Fruit fly (Drosophila melanogaster) whole organism, embryonic: ENCODE measurements around the gene CG14196.

Experiments
- Atf3 ChIP-seq: fragments of 200-800 bp; sonication (Bioruptor generic); optimal IDR thresholded peaks from 3 replicates; lab custom pipeline; 2016; ENCODE audit warnings: missing biosample characterization, missing genetic modification characterization
- B-H2 ChIP-seq: fragments of 200-800 bp; sonication (Bioruptor generic); optimal IDR thresholded peaks from 2 replicates; lab custom pipeline; 2018; ENCODE audit warnings: missing biosample characterization, mild to moderate bottlenecking, missing genetic modification characterization
- Bdp1 ChIP-seq: fragments of 200-800 bp; sonication (Bioruptor generic); optimal IDR thresholded peaks from 3 replicates; lab custom pipeline; 2016; ENCODE audit warnings: missing biosample characterization, missing genetic modification characterization
- Bteb2 ChIP-seq: fragments of 200-800 bp; sonication (Bioruptor generic); optimal IDR thresholded peaks from 2 replicates; lab custom pipeline; 2016; ENCODE audit warnings: missing biosample characterization, missing genetic modification characterization
- CG10147 ChIP-seq: fragments of 200-800 bp; sonication (Bioruptor generic); optimal IDR thresholded peaks from 2 replicates; lab custom pipeline; 2019; ENCODE audit warnings: missing biosample characterization, mild to moderate bottlenecking, missing genetic modification characterization, moderate library complexity
- CG10366 ChIP-seq: fragments of 200-800 bp; sonication (Bioruptor generic); IDR thresholded peaks from 2 replicates; pipeline ENCODE4 v1.3.6; 2022; ENCODE audit warnings: missing biosample characterization, missing genetic modification characterization
- CG12659 ChIP-seq: fragments of 200-800 bp; sonication (Bioruptor generic); optimal IDR thresholded peaks from 3 replicates; lab custom pipeline; 2017; ENCODE audit warnings: mild to moderate bottlenecking, missing biosample characterization, missing genetic modification reagents, missing genetic modification characterization
- CG12744 ChIP-seq: fragments of 200-800 bp; sonication (Bioruptor generic); optimal IDR thresholded peaks from 2 replicates; lab custom pipeline; 2016; ENCODE audit warnings: missing biosample characterization, missing genetic modification characterization
- CG13894 ChIP-seq: fragments of 200-800 bp; sonication (Bioruptor generic); optimal IDR thresholded peaks from 3 replicates; lab custom pipeline; 2018; ENCODE audit warnings: missing biosample characterization, mild to moderate bottlenecking, missing genetic modification characterization, moderate library complexity
- CG16813 ChIP-seq: fragments of 200-800 bp; sonication (Bioruptor generic); IDR thresholded peaks from 3 replicates; pipeline ENCODE4 v1.3.6; 2022; ENCODE audit warnings: missing biosample characterization, missing genetic modification characterization; ENCODE audit not compliant: partially characterized antibody
- CG17568 ChIP-seq: fragments of 200-800 bp; sonication (Bioruptor generic); optimal IDR thresholded peaks from 2 replicates; lab custom pipeline; 2018; ENCODE audit warnings: missing biosample characterization, mild to moderate bottlenecking, missing genetic modification characterization, moderate library complexity
- CG2116 ChIP-seq: fragments of 200-800 bp; sonication (Bioruptor generic); optimal IDR thresholded peaks from 3 replicates; lab custom pipeline; 2018; ENCODE audit warnings: missing biosample characterization, mild to moderate bottlenecking, missing genetic modification characterization
- CG2129 ChIP-seq: fragments of 200-800 bp; sonication (Bioruptor generic); IDR thresholded peaks from 2 replicates; pipeline ENCODE4 v1.3.6; 2022; ENCODE audit warnings: missing biosample characterization, missing genetic modification characterization; ENCODE audit not compliant: partially characterized antibody
- CG30431 ChIP-seq: fragments of 200-800 bp; sonication (Bioruptor generic); optimal IDR thresholded peaks from 2 replicates; lab custom pipeline; 2017; ENCODE audit warnings: missing biosample characterization, missing genetic modification characterization
- CG3163 ChIP-seq: fragments of 200-800 bp; sonication (Bioruptor generic); optimal IDR thresholded peaks from 3 replicates; lab custom pipeline; 2016; ENCODE audit warnings: missing biosample characterization, missing genetic modification characterization
- CG4328 ChIP-seq: fragments of 200-800 bp; sonication (Bioruptor generic); optimal IDR thresholded peaks from 3 replicates; lab custom pipeline; 2017; ENCODE audit warnings: missing biosample characterization, missing genetic modification reagents, missing genetic modification characterization
- CG7786 ChIP-seq: fragments of 200-800 bp; sonication (Bioruptor generic); optimal IDR thresholded peaks from 2 replicates; lab custom pipeline; 2016; ENCODE audit warnings: missing biosample characterization, missing genetic modification characterization
- CG8281 ChIP-seq: fragments of 200-800 bp; sonication (Bioruptor generic); optimal IDR thresholded peaks from 2 replicates; lab custom pipeline; 2018; ENCODE audit warnings: missing biosample characterization, mild to moderate bottlenecking, missing genetic modification characterization, moderate library complexity
- CG8944 ChIP-seq: fragments of 200-800 bp; sonication (Bioruptor generic); optimal IDR thresholded peaks from 3 replicates; lab custom pipeline; 2016; ENCODE audit warnings: missing biosample characterization, missing genetic modification characterization
- CG9727 ChIP-seq: fragments of 200-800 bp; sonication (Bioruptor generic); optimal IDR thresholded peaks from 3 replicates; lab custom pipeline; 2017; ENCODE audit warnings: missing biosample characterization, mild to moderate bottlenecking, missing genetic modification characterization
- CG9932 ChIP-seq: fragments of 200-800 bp; sonication (Bioruptor generic); IDR thresholded peaks from 2 replicates; pipeline ENCODE4 v1.3.6; 2022; ENCODE audit warnings: missing biosample characterization, missing genetic modification characterization
- CTCF ChIP-seq: fragments of 200-800 bp; sonication (Bioruptor generic); optimal IDR thresholded peaks from 2 replicates; lab custom pipeline; 2017; ENCODE audit warnings: missing biosample characterization, mild to moderate bottlenecking, missing genetic modification characterization, moderate library complexity
- CrebB ChIP-seq: fragments of 200-800 bp; sonication (Bioruptor generic); optimal IDR thresholded peaks from 3 replicates; lab custom pipeline; 2018; ENCODE audit warnings: missing biosample characterization, mild to moderate bottlenecking, missing genetic modification characterization
- Hmr ChIP-seq: fragments of 200-800 bp; sonication (Bioruptor generic); optimal IDR thresholded peaks from 3 replicates; lab custom pipeline; 2017; ENCODE audit warnings: mild to moderate bottlenecking, missing biosample characterization, missing genetic modification reagents, missing genetic modification characterization
- Hsf ChIP-seq: fragments of 200-800 bp; sonication (Bioruptor generic); optimal IDR thresholded peaks from 3 replicates; lab custom pipeline; 2016; ENCODE audit warnings: missing biosample characterization, missing genetic modification characterization
- Meics ChIP-seq: fragments of 200-800 bp; sonication (Bioruptor generic); optimal IDR thresholded peaks from 2 replicates; lab custom pipeline; 2017; ENCODE audit warnings: missing biosample characterization, mild to moderate bottlenecking, missing genetic modification characterization
- NC2α ChIP-seq: fragments of 200-800 bp; sonication (Bioruptor generic); optimal IDR thresholded peaks from 2 replicates; lab custom pipeline; 2016; ENCODE audit warnings: missing biosample characterization, missing genetic modification characterization
- Nf-YB ChIP-seq: fragments of 200-800 bp; sonication (Bioruptor generic); optimal IDR thresholded peaks from 3 replicates; lab custom pipeline; 2019; ENCODE audit warnings: missing biosample characterization, mild to moderate bottlenecking, missing genetic modification characterization, moderate library complexity
- Spps ChIP-seq: fragments of 200-800 bp; sonication (Bioruptor generic); optimal IDR thresholded peaks from 2 replicates; lab custom pipeline; 2018; ENCODE audit warnings: missing biosample characterization, mild to moderate bottlenecking, missing genetic modification characterization
- Sry-β ChIP-seq: fragments of 200-800 bp; sonication (Bioruptor generic); optimal IDR thresholded peaks from 2 replicates; lab custom pipeline; 2018; ENCODE audit warnings: missing biosample characterization, mild to moderate bottlenecking, missing genetic modification characterization, moderate library complexity
- YL-1 ChIP-seq: fragments of 200-800 bp; sonication (Bioruptor generic); optimal IDR thresholded peaks from 3 replicates; lab custom pipeline; 2017; ENCODE audit warnings: missing biosample characterization, mild to moderate bottlenecking, missing genetic modification characterization
- ato ChIP-seq: fragments of 200-800 bp; sonication (Bioruptor generic); IDR thresholded peaks from 2 replicates; pipeline ENCODE4 v1.3.6; 2022; ENCODE audit warnings: missing biosample characterization, missing genetic modification characterization; ENCODE audit not compliant: partially characterized antibody
- chn ChIP-seq: fragments of 200-800 bp; sonication (Bioruptor generic); optimal IDR thresholded peaks from 2 replicates; lab custom pipeline; 2016; ENCODE audit warnings: missing biosample characterization, missing genetic modification characterization
- crp ChIP-seq, 2 experiments: fragments of 200-800 bp; sonication (Bioruptor generic); optimal IDR thresholded peaks; 2 replicates in 1 of 2; 3 replicates in 1 of 2; lab custom pipeline; 2017; ENCODE audit warnings: missing biosample characterization in 2 of 2, missing genetic modification characterization in 2 of 2, mild to moderate bottlenecking in 1 of 2, moderate library complexity in 1 of 2
- eve ChIP-seq, 2 experiments: fragments of >200 bp; optimal IDR thresholded peaks; 2 replicates each; lab custom pipeline; 2017; ENCODE audit warnings: missing biosample characterization in 2 of 2, missing genetic modification characterization in 2 of 2
- ftz-f1 ChIP-seq: fragments of 200-800 bp; sonication (Bioruptor generic); optimal IDR thresholded peaks from 2 replicates; lab custom pipeline; 2016; ENCODE audit warnings: missing biosample characterization, missing genetic modification characterization
- gce ChIP-seq: fragments of 200-800 bp; sonication (Bioruptor generic); IDR thresholded peaks from 3 replicates; pipeline ENCODE4 v1.3.6; 2022; ENCODE audit warnings: missing biosample characterization, missing genetic modification characterization
- gcm2 ChIP-seq: fragments of 200-800 bp; sonication (Bioruptor generic); optimal IDR thresholded peaks from 2 replicates; lab custom pipeline; 2016; ENCODE audit warnings: missing biosample characterization, missing genetic modification characterization
- mam ChIP-seq: fragments of 200-800 bp; sonication (Bioruptor generic); optimal IDR thresholded peaks from 3 replicates; lab custom pipeline; 2016; ENCODE audit warnings: missing biosample characterization, missing genetic modification characterization
- nau ChIP-seq: fragments of 200-800 bp; sonication (Bioruptor generic); optimal IDR thresholded peaks from 3 replicates; lab custom pipeline; 2017; ENCODE audit warnings: missing biosample characterization, mild to moderate bottlenecking, missing genetic modification characterization, missing genetic modification reagents
- nom ChIP-seq: fragments of 200-800 bp; sonication (Bioruptor generic); optimal IDR thresholded peaks from 2 replicates; lab custom pipeline; 2017; ENCODE audit warnings: missing biosample characterization, missing genetic modification characterization, mild to moderate bottlenecking, moderate library complexity, missing genetic modification reagents
- pan ChIP-seq, 4 experiments: fragments of >200 bp in 3 of 4; fragments of 200-800 bp in 1 of 4; sonication (Bioruptor generic) in 1 of 4; optimal IDR thresholded peaks in 3 of 4; IDR thresholded peaks in 1 of 4; 2 replicates each; pipeline versions ENCODE4 v1.3.6 to Lab custom; 2017 to 2022; ENCODE audit warnings: missing biosample characterization in 2 of 4, missing genetic modification characterization in 2 of 4, mixed read lengths in 1 of 4
- ro ChIP-seq: fragments of 200-800 bp; sonication (Bioruptor generic); IDR thresholded peaks from 2 replicates; pipeline ENCODE4 v1.3.6; 2022; ENCODE audit warnings: missing biosample characterization, missing genetic modification characterization
- run ChIP-seq: fragments of 200-800 bp; sonication (Bioruptor generic); optimal IDR thresholded peaks from 3 replicates; lab custom pipeline; 2018; ENCODE audit warnings: missing biosample characterization, mild to moderate bottlenecking, missing genetic modification characterization
- slou ChIP-seq: fragments of 200-800 bp; sonication (Bioruptor generic); optimal IDR thresholded peaks from 3 replicates; lab custom pipeline; 2016; ENCODE audit warnings: missing biosample characterization, missing genetic modification characterization
- sr ChIP-seq: fragments of 200-800 bp; sonication (Bioruptor generic); IDR thresholded peaks from 3 replicates; pipeline ENCODE4 v1.3.6; 2022; ENCODE audit warnings: missing biosample characterization, missing genetic modification characterization
- stc ChIP-seq: fragments of 200-800 bp; sonication (Bioruptor generic); IDR thresholded peaks from 2 replicates; pipeline ENCODE4 v1.3.6; 2022; ENCODE audit warnings: missing biosample characterization, missing genetic modification characterization
- tll ChIP-seq, 2 experiments: fragments of 200-800 bp in 1 of 2; fragments of >200 bp in 1 of 2; sonication (Bioruptor generic) in 1 of 2; optimal IDR thresholded peaks; 2 replicates each; lab custom pipeline; 2017 to 2019; ENCODE audit warnings: missing biosample characterization in 2 of 2, missing genetic modification characterization in 2 of 2, mild to moderate bottlenecking in 1 of 2, moderate library complexity in 1 of 2
- unpg ChIP-seq: fragments of 200-800 bp; sonication (Bioruptor generic); optimal IDR thresholded peaks from 3 replicates; lab custom pipeline; 2018; ENCODE audit warnings: missing biosample characterization, mild to moderate bottlenecking, missing genetic modification characterization, moderate library complexity

CG14196 gene

dm6 chrX:19289318-19289970, 47.8 kb upstream of the CG14196 start (continued):
- peak; percentile 79 for TF ChIP-seq NC2α (GFP tag; lab: Kevin White, UChicago)
- TF ChIP-seq CG8281 (tag; lab: Kevin White, UChicago) = peak; percentile 74
- peak; percentile 71 for TF ChIP-seq Bdp1 (GFP tag; lab: Kevin White, UChicago)
- peak; percentile 31 for TF ChIP-seq CG13894 (tag; lab: Kevin White, UChicago)
- TF ChIP-seq gcm2 = peak; percentile 88
- TF ChIP-seq CG2129 = no peak
- peak; percentile 69 for TF ChIP-seq CG9727 (GFP tag; lab: Kevin White, UChicago)
- TF ChIP-seq ato (GFP tag; lab: Robert Waterston, UW) = no peak
- TF ChIP-seq CG16813 (GFP tag; lab: Robert Waterston, UW) = no peak
- peak; percentile 88 for TF ChIP-seq sr (GFP tag; lab: Robert Waterston, UW)
- TF ChIP-seq CG9932 = peak; percentile 61
- no peak for TF ChIP-seq pan (optimal IDR thresholded peaks at IDR 0.05; lab: Kevin White, UChicago)
- TF ChIP-seq pan (GFP tag; optimal IDR thresholded peaks at IDR 0.05 in 1 of 2, IDR thresholded peaks at IDR 0.05 in 1 of 2) = peak in 1 of 2 experiments; percentile 95
- peak; percentile 68 for TF ChIP-seq Spps (tag; lab: Kevin White, UChicago)
- TF ChIP-seq mam = peak; percentile 82
- peak; percentile 93 for TF ChIP-seq CG10366 (GFP tag; lab: Robert Waterston, UW)
- peak; percentile 19 for TF ChIP-seq YL-1
- TF ChIP-seq slou (GFP tag; lab: Kevin White, UChicago) = peak; percentile 70
- TF ChIP-seq nau (GFP tag; lab: Kevin White, UChicago) = peak; percentile 79
- peak; percentile 70 for TF ChIP-seq Nf-YB (GFP tag; lab: Kevin White, UChicago)
- peak; percentile 80 for TF ChIP-seq Meics
- peak; percentile 69 for TF ChIP-seq Hmr (GFP tag; lab: Kevin White, UChicago)
- peak; percentile 83 for TF ChIP-seq CG30431 (GFP tag; lab: Kevin White, UChicago)
- peak; percentile 82 for TF ChIP-seq CrebB (tag; lab: Kevin White, UChicago)
- TF ChIP-seq crp (GFP tag; optimal IDR thresholded peaks at IDR 0.05; lab: Kevin White, UChicago) = peak in 1 of 2 experiments; percentile 36
- TF ChIP-seq eve (GFP tag; optimal IDR thresholded peaks at IDR 0.05; lab: Kevin White, UChicago) = peak in 1 of 2 experiments; percentile 93
- peak; percentile 46 for TF ChIP-seq CG2116 (GFP tag; lab: Kevin White, UChicago)
- no peak for TF ChIP-seq tll (GFP tag; optimal IDR thresholded peaks at IDR 0.05; lab: Kevin White, UChicago)
- peak; percentile 72 for TF ChIP-seq Atf3
- peak; percentile 80 for TF ChIP-seq CG12659
- TF ChIP-seq CTCF = peak; percentile 57
- TF ChIP-seq CG4328 = peak; percentile 77
- TF ChIP-seq ro (GFP tag; lab: Robert Waterston, UW) = peak; percentile 76
- TF ChIP-seq unpg (GFP tag; lab: Kevin White, UChicago) = peak; percentile 91
- peak; percentile 61 for TF ChIP-seq CG3163 (GFP tag; lab: Kevin White, UChicago)
- peak; percentile 79 for TF ChIP-seq CG17568 (GFP tag; lab: Kevin White, UChicago)
- peak; percentile 20 for TF ChIP-seq Sry-β
- TF ChIP-seq chn (GFP tag; lab: Kevin White, UChicago) = peak; percentile 90
- TF ChIP-seq gce (GFP tag; lab: Robert Waterston, UW) = peak; percentile 93
- peak; percentile 63 for TF ChIP-seq CG12744 (GFP tag; lab: Kevin White, UChicago)
- TF ChIP-seq stc = peak; percentile 87
- TF ChIP-seq Bteb2 (GFP tag; lab: Kevin White, UChicago) = peak; percentile 54
- peak; percentile 67 for TF ChIP-seq CG10147 (GFP tag; lab: Kevin White, UChicago)
- no peak for TF ChIP-seq ftz-f1 (GFP tag; lab: Kevin White, UChicago)
- TF ChIP-seq nom (GFP tag; lab: Kevin White, UChicago) = peak; percentile 94
- TF ChIP-seq CG8944 (GFP tag; lab: Kevin White, UChicago) = peak; percentile 82
- peak; percentile 89 for TF ChIP-seq Hsf
- TF ChIP-seq CG7786 (GFP tag; lab: Kevin White, UChicago) = peak; percentile 76
- peak; percentile 85 for TF ChIP-seq run (tag; lab: Kevin White, UChicago)
- peak; percentile 21 for TF ChIP-seq B-H2 (GFP tag; lab: Kevin White, UChicago)
